Fruit fly (Drosophila melanogaster): Measurements from ENCODE around the gene COX4.
A peak's percentile ranks its signal among the peaks of the same experiment; 100 is the strongest.

Gene COX4

DNA sequence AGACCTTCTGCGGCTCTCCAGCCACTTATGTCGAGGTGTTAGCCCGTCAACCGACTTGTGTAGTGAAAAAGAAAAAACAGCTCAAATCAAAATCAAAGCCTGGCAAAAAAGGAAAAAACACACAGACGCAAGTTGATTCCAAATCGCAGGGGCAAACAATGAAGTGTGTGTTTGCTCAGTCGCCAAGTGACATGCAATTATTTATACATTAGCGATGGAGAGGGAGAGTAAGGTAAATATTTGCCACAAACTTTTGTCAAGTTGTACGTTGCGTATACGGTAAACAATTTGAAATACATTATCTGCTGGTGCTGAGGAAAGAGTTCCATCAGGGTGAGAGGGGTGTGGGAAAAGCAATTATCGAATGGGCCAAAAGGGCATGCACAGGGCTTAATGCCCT, 39.6 kb downstream of the COX4 start (continued):
- TF ChIP-seq CG10209 (GFP tag; optimal IDR thresholded peaks at IDR 0.05) (no peak), CG4707 (GFP tag; optimal IDR thresholded peaks at IDR 0.05) (peak; percentile 32), CkIIα-i1 (GFP tag; IDR thresholded peaks at IDR 0.05) (no peak), cato (GFP tag; optimal IDR thresholded peaks at IDR 0.05; ENCODE audit: borderline replicate concordance) (no peak), CG3281 (GFP tag; optimal IDR thresholded peaks at IDR 0.05) (no peak), Rfx (GFP tag; IDR thresholded peaks at IDR 0.05) (no peak), Atf3 (GFP tag; optimal IDR thresholded peaks at IDR 0.05) (no peak), ac (GFP tag; optimal IDR thresholded peaks at IDR 0.05) (no peak), insv (GFP tag; optimal IDR thresholded peaks at IDR 0.05) (no peak), zf30C (GFP tag; optimal IDR thresholded peaks at IDR 0.05) (no peak), CG3163 (GFP tag; optimal IDR thresholded peaks at IDR 0.05) (no peak), HLHmδ (GFP tag; optimal IDR thresholded peaks at IDR 0.05) (peak; percentile 18), chn (GFP tag; optimal IDR thresholded peaks at IDR 0.05) (no peak), sob (GFP tag; IDR thresholded peaks at IDR 0.05) (no peak), lab (GFP tag; optimal IDR thresholded peaks at IDR 0.05) (peak; percentile 48), hth (optimal IDR thresholded peaks at IDR 0.05) (no peak), CG33557 (GFP tag; optimal IDR thresholded peaks at IDR 0.05) (no peak), Side (GFP tag; optimal IDR thresholded peaks at IDR 0.05) (no peak), hkb (optimal IDR thresholded peaks at IDR 0.05) (no peak), hkb (GFP tag; IDR thresholded peaks at IDR 0.05) (no peak), onecut (GFP tag; IDR thresholded peaks at IDR 0.05) (no peak), CG3838 (GFP tag; optimal IDR thresholded peaks at IDR 0.05) (no peak), Jarid2 (GFP tag; optimal IDR thresholded peaks at IDR 0.05) (no peak), CG10366 (GFP tag; IDR thresholded peaks at IDR 0.05) (no peak), CG4404 (GFP tag; IDR thresholded peaks at IDR 0.05) (no peak), BtbVII (GFP tag; optimal IDR thresholded peaks at IDR 0.05) (no peak), sens (GFP tag) (peak; percentile 76), chinmo (GFP tag; IDR thresholded peaks at IDR 0.05; ENCODE audit: partially characterized antibody) (no peak), Adf1 (GFP tag; IDR thresholded peaks at IDR 0.05) (no peak), otp (GFP tag; IDR thresholded peaks at IDR 0.05) (no peak), en (GFP tag; optimal IDR thresholded peaks at IDR 0.05) (no peak), CG17186 (GFP tag; optimal IDR thresholded peaks at IDR 0.05) (peak; percentile 7), Myb (GFP tag; optimal IDR thresholded peaks at IDR 0.05) (no peak), Eip74EF (GFP tag; optimal IDR thresholded peaks at IDR 0.05) (peak in 1 of 2 experiments; percentile 41), CG17568 (GFP tag; optimal IDR thresholded peaks at IDR 0.05) (peak; percentile 15), CG10959 (GFP tag; IDR thresholded peaks at IDR 0.05) (no peak), phol (tag; optimal IDR thresholded peaks at IDR 0.05) (no peak), CG17385 (GFP tag; optimal IDR thresholded peaks at IDR 0.05) (no peak), Hsf (GFP tag; optimal IDR thresholded peaks at IDR 0.05) (no peak), ro (GFP tag; IDR thresholded peaks at IDR 0.05) (no peak), ato (GFP tag; IDR thresholded peaks at IDR 0.05; ENCODE audit: partially characterized antibody) (no peak), CG10321 (GFP tag; IDR thresholded peaks at IDR 0.05) (no peak), crc (GFP tag; optimal IDR thresholded peaks at IDR 0.05) (no peak), crp (GFP tag; optimal IDR thresholded peaks at IDR 0.05) (no peak), bsh (GFP tag; optimal IDR thresholded peaks at IDR 0.05) (peak in 1 of 2 experiments; percentile 10), nerfin-2 (GFP tag; IDR thresholded peaks at IDR 0.05; ENCODE audit: partially characterized antibody) (no peak), Meics (GFP tag; optimal IDR thresholded peaks at IDR 0.05) (no peak), CG8765 (GFP tag; IDR thresholded peaks at IDR 0.05) (no peak), shn (GFP tag; optimal IDR thresholded peaks at IDR 0.05) (no peak), Hey (tag; optimal IDR thresholded peaks at IDR 0.05) (no peak), CG12659 (GFP tag; optimal IDR thresholded peaks at IDR 0.05) (no peak), scrt (GFP tag; optimal IDR thresholded peaks at IDR 0.05) (no peak)
